Fruit fly (Drosophila melanogaster) whole organism, adult: ENCODE results near the gene CG7573.

ENCODE experiments used
- CG11617 ChIP-seq: fragments of 200-800 bp; sonication (Bioruptor generic); optimal IDR thresholded peaks from 2 replicates; lab custom pipeline; 2017; ENCODE audit warnings: mild to moderate bottlenecking, missing biosample characterization, missing genetic modification reagents, missing genetic modification characterization
- CG12768 ChIP-seq: fragments of 200-800 bp; sonication (Bioruptor generic); optimal IDR thresholded peaks from 2 replicates; lab custom pipeline; 2017; ENCODE audit warnings: missing biosample characterization, missing genetic modification characterization, mild to moderate bottlenecking, moderate library complexity, missing genetic modification reagents
- CG14711 ChIP-seq: fragments of 200-800 bp; sonication (Bioruptor generic); optimal IDR thresholded peaks from 2 replicates; lab custom pipeline; 2018; ENCODE audit warnings: missing biosample characterization, mild to moderate bottlenecking, missing genetic modification characterization, moderate library complexity
- CG1620 ChIP-seq: fragments of 200-800 bp; sonication (Bioruptor generic); optimal IDR thresholded peaks from 2 replicates; lab custom pipeline; 2016; ENCODE audit warnings: missing biosample characterization, missing genetic modification characterization
- CG33017 ChIP-seq: fragments of 200-800 bp; sonication (Bioruptor generic); optimal IDR thresholded peaks from 2 replicates; lab custom pipeline; 2018; ENCODE audit warnings: missing biosample characterization, mild to moderate bottlenecking, missing genetic modification characterization, moderate library complexity
- CG5204 ChIP-seq: fragments of 200-800 bp; sonication (Bioruptor generic); optimal IDR thresholded peaks from 2 replicates; lab custom pipeline; 2016; ENCODE audit warnings: missing biosample characterization, missing genetic modification characterization
- CG7045 ChIP-seq: fragments of 200-800 bp; sonication (Bioruptor generic); optimal IDR thresholded peaks from 2 replicates; lab custom pipeline; 2017; ENCODE audit warnings: missing biosample characterization, mild to moderate bottlenecking, missing genetic modification characterization
- CG7101 ChIP-seq: fragments of 200-800 bp; sonication (Bioruptor generic); optimal IDR thresholded peaks from 2 replicates; lab custom pipeline; 2018; ENCODE audit warnings: missing biosample characterization, mild to moderate bottlenecking, missing genetic modification characterization, moderate library complexity
- Clk ChIP-seq: fragments of 200-800 bp; sonication (Bioruptor generic); optimal IDR thresholded peaks from 2 replicates; lab custom pipeline; 2017; ENCODE audit warnings: missing biosample characterization, missing genetic modification characterization
- Crg-1 ChIP-seq: fragments of 200-800 bp; sonication (Bioruptor generic); optimal IDR thresholded peaks from 2 replicates; lab custom pipeline; 2016; ENCODE audit warnings: missing biosample characterization, missing genetic modification characterization
- Hr96 ChIP-seq: fragments of 200-800 bp; sonication (Bioruptor generic); optimal IDR thresholded peaks from 2 replicates; lab custom pipeline; 2016; ENCODE audit warnings: missing biosample characterization, missing genetic modification characterization
- Mnt ChIP-seq: fragments of 200-800 bp; sonication (Bioruptor generic); optimal IDR thresholded peaks from 2 replicates; lab custom pipeline; 2016; ENCODE audit warnings: missing biosample characterization, mild to moderate bottlenecking, missing genetic modification characterization
- bab1 ChIP-seq: fragments of 200-800 bp; sonication (Bioruptor generic); optimal IDR thresholded peaks from 3 replicates; lab custom pipeline; 2019; ENCODE audit warnings: missing biosample characterization, mild to moderate bottlenecking, missing genetic modification characterization, moderate library complexity
- cic ChIP-seq: fragments of 200-800 bp; sonication (Bioruptor generic); optimal IDR thresholded peaks from 2 replicates; lab custom pipeline; 2017; ENCODE audit warnings: missing biosample characterization, mild to moderate bottlenecking, missing genetic modification characterization, moderate library complexity
- cnc ChIP-seq, 2 experiments: fragments of >200 bp; optimal IDR thresholded peaks; 2 replicates each; lab custom pipeline; 2017
- kay ChIP-seq: fragments of 200-800 bp; sonication (Bioruptor generic); peaks from one replicate; lab custom pipeline; 2016; ENCODE audit warnings: missing biosample characterization, missing genetic modification characterization, borderline replicate concordance
- ovo ChIP-seq: fragments of 200-800 bp; sonication (Bioruptor generic); optimal IDR thresholded peaks from 2 replicates; lab custom pipeline; 2016; ENCODE audit warnings: missing biosample characterization, missing genetic modification characterization
- pad ChIP-seq: fragments of 200-800 bp; sonication (Bioruptor generic); optimal IDR thresholded peaks from 3 replicates; lab custom pipeline; 2017; ENCODE audit warnings: missing biosample characterization, missing genetic modification characterization, mild to moderate bottlenecking, moderate library complexity, missing genetic modification reagents
- tj ChIP-seq: fragments of 200-800 bp; sonication (Bioruptor generic); optimal IDR thresholded peaks from 3 replicates; lab custom pipeline; 2017; ENCODE audit warnings: missing biosample characterization, mild to moderate bottlenecking, missing genetic modification characterization, moderate library complexity
- toe ChIP-seq: fragments of 200-800 bp; sonication (Bioruptor generic); optimal IDR thresholded peaks from 2 replicates; lab custom pipeline; 2016; ENCODE audit warnings: missing biosample characterization, missing genetic modification characterization

The CG7573 gene

DNA sequence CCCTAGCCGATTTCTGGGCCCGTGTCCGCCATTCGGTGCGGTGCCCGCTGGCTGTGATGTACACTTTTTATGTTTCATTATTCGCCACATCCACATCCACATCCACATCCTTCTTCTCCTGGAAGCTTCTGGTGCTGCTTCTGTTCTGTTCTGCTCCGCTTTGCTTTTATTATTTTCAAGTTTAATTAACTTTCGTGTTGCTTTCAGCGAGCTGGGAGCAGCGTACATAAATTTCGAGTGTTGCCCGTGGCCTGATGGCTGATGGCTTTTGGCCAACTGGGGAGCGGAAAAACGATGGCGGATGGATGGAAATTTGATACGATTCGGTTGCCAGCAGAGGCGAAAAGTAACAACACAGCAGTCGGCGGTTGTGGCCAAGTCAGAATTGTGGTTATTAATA is 8.6 kb downstream of the CG7573 start:
- peak; percentile 8 for TF ChIP-seq tj (GFP tag; lab: Kevin White, UChicago)
- TF ChIP-seq toe: no peak
- no peak for TF ChIP-seq kay (GFP tag; lab: Kevin White, UChicago)
- no peak for TF ChIP-seq cic (GFP tag; lab: Kevin White, UChicago)

DNA sequence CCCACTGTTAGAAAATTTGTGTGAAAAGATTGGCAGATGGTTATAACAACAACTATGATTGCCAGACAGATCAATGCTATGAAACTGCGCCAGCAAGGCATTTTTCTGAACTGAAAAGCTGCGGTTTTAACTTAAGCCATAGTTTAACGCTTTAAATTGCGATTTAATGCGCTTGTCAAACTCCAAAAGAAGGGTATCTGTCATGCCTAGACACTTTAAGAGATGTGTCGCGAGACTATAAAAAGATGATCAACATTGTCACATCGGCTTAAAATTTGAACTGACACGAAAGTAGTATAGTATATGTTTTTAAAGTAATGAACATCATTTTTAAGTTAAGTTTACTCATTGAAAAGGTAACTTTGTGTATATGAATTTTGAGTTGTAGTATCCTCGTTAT is 10.1 kb downstream of the CG7573 start, which contains the start of gene CG6168:
TSS of gene CG6168 (minus strand) at position 101 of the 400 bp plus-strand sequence.
- TF ChIP-seq ovo (GFP tag; lab: Kevin White, UChicago): no peak
- TF ChIP-seq CG33017 (tag; lab: Kevin White, UChicago): no peak
- TF ChIP-seq CG12768 (GFP tag; lab: Kevin White, UChicago): no peak
- no peak for TF ChIP-seq tj (GFP tag; lab: Kevin White, UChicago)
- no peak for TF ChIP-seq Hr96 (GFP tag; lab: Kevin White, UChicago)
- no peak for TF ChIP-seq Clk
- no peak for TF ChIP-seq CG7101 (tag; lab: Kevin White, UChicago)
- no peak for TF ChIP-seq toe
- no peak for TF ChIP-seq cnc (optimal IDR thresholded peaks at IDR 0.05; lab: Kevin White, UChicago)
- no peak for TF ChIP-seq kay (GFP tag; lab: Kevin White, UChicago)

DNA sequence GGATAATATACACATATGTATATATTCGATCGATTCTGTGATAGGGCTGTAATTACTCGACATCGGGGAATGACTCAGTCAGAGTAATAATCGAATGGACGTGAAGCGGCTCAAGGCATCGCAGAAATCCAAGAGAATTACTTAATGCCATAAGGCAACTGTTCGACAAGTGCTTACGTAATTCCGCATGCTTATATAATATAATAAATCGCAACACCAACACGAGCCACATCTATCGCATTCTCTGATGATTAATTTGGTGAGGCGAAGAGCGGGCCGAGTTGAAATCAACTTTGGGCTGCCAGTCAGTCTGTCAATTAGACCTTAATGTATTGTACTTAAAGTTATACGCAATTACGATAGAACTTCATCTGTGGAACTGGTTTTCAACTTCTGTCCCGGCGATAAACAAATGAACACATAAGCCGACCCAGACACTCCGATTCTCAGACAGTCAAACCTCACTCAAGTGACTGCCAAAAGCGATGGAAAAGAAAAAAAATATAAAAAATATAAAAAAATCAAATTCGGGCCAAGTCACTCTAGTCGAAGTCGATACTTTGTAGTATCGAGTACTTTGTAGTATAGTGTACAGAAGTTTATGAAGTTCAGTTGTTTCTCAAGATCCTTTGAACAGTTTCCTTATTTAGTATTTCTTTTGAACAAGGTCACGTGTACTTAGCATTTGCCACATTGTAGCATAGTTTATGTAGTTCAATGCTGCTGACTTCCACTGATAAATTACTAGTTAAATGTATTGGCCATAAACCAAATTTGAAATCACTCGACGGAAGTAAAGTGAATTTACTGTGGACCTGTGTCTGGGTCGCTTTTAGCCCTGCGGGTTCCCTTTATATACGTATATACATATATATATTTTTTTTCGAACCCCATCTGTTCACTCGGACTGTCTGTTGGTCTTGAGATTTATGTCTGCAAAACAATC is 10.9 kb downstream of the CG7573 start:
- TF ChIP-seq ovo (GFP tag; lab: Kevin White, UChicago) (no peak), Mnt (GFP tag; lab: Kevin White, UChicago) (no peak), CG14711 (tag; lab: Kevin White, UChicago) (no peak), CG7045 (GFP tag; lab: Kevin White, UChicago) (no peak)

DNA sequence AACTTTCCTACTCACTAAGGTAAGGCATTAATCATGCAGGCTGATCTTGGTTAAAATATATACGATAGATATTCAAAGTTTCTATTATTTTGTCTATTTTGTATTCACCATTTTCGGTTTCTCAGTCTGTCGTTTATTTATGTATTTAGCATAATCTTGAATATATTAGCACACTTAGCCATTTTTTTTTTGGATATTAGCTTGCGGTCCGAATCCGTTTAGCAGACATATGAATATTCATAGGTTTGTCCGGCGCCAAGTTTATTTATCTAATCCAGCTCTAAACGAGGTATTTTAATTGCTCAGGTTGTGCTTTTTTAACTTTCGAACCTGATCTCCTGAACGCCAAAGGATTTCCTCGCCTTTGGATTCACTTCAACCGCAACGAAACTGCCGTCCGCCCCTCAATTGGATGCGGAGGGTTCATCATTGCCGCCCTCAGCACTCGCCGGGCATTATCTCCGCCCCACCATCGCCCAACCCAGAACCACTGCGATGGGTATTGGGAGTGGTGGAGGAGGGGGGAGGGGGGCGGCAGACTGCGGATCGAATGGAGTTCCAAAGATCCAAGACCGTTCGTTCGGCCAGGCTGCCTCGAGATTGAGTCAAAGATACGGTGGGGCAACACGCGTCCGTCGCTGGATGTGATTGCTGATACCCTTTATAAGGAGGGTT is 11.8 kb downstream of the CG7573 start:
- TF ChIP-seq Crg-1: no peak
- TF ChIP-seq Hr96 (GFP tag; lab: Kevin White, UChicago): no peak
- no peak for TF ChIP-seq CG5204 (GFP tag; lab: Kevin White, UChicago)
- no peak for TF ChIP-seq CG11617 (GFP tag; lab: Kevin White, UChicago)
- TF ChIP-seq Clk: no peak
- no peak for TF ChIP-seq Mnt (GFP tag; lab: Kevin White, UChicago)
- TF ChIP-seq cnc (optimal IDR thresholded peaks at IDR 0.05; lab: Kevin White, UChicago): no peak
- no peak for TF ChIP-seq pad (GFP tag; lab: Kevin White, UChicago)
- no peak for TF ChIP-seq CG7101 (tag; lab: Kevin White, UChicago)
- TF ChIP-seq CG12768 (GFP tag; lab: Kevin White, UChicago): no peak
- TF ChIP-seq CG14711 (tag; lab: Kevin White, UChicago): no peak
- no peak for TF ChIP-seq tj (GFP tag; lab: Kevin White, UChicago)
- TF ChIP-seq toe: no peak
- no peak for TF ChIP-seq CG1620 (GFP tag; lab: Kevin White, UChicago)
- TF ChIP-seq kay (GFP tag; lab: Kevin White, UChicago): no peak
- no peak for TF ChIP-seq bab1 (GFP tag; lab: Kevin White, UChicago)
- no peak for TF ChIP-seq cic (GFP tag; lab: Kevin White, UChicago)
- TF ChIP-seq CG33017 (tag; lab: Kevin White, UChicago): no peak

DNA sequence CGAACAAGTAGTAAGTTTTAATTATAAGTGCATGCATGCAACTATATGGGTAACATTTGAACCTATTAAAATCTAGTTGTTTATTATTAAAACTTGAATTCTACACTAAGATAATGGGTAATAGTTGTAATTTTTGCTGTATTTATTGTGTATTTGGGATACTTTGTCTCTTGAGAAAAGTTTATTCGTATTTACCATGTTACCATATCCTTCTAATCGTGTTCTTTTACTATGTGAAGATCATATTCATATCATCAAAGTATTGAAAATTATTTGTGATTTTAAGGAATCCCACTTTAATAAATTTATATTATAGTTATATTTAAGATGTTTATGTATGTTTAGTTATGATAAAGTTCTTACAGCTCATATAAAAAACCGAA is 12.3 kb downstream of the CG7573 start:
- TF ChIP-seq Hr96 (GFP tag; lab: Kevin White, UChicago) (no peak), CG7101 (tag; lab: Kevin White, UChicago) (no peak), CG1620 (GFP tag; lab: Kevin White, UChicago) (no peak), CG11617 (GFP tag; lab: Kevin White, UChicago) (no peak), CG33017 (tag; lab: Kevin White, UChicago) (no peak), CG5204 (GFP tag; lab: Kevin White, UChicago) (no peak), Mnt (GFP tag; lab: Kevin White, UChicago) (no peak), CG12768 (GFP tag; lab: Kevin White, UChicago) (no peak), tj (GFP tag; lab: Kevin White, UChicago) (no peak), kay (GFP tag; lab: Kevin White, UChicago) (no peak)

DNA sequence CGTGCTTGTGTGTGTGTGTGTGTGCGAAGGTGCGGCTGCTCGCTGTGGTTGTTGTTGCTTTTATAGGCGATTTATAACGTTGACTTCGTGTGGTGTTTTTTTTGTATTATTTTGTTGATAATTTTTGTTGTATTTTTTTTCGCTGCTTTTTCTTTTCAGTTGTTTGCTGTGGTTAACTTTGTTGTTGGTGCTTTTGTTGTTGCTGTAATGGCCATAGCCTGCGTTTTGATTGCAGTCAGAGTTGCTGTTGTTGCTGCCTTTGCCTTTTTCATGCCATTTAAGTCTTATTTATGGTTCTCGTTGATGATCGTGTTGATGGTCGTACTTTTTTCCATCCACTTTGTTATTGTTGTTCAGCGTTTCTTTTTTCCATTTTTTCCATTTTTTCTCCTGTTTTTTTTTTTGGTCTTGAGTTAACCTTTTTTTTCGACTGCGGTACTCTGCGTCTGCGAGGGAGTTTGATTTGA is 13.0 kb downstream of the CG7573 start:
- no peak for TF ChIP-seq bab1 (GFP tag; lab: Kevin White, UChicago)
- no peak for TF ChIP-seq kay (GFP tag; lab: Kevin White, UChicago)
- no peak for TF ChIP-seq CG33017 (tag; lab: Kevin White, UChicago)
- no peak for TF ChIP-seq cic (GFP tag; lab: Kevin White, UChicago)
- TF ChIP-seq tj (GFP tag; lab: Kevin White, UChicago): peak; percentile 30
- TF ChIP-seq cnc (optimal IDR thresholded peaks at IDR 0.05; lab: Kevin White, UChicago): no peak
